Fruit fly (Drosophila melanogaster) whole organism, prepupa: ENCODE results near the gene mnb.

Source experiments
- CG11762 ChIP-seq: fragments of 200-800 bp; sonication (Bioruptor generic); optimal IDR thresholded peaks from 3 replicates; lab custom pipeline; 2016; ENCODE audit warnings: missing biosample characterization, missing genetic modification characterization; ENCODE audit not compliant: insufficient read depth
- CG16779 ChIP-seq: fragments of 200-800 bp; sonication (Bioruptor generic); optimal IDR thresholded peaks from 3 replicates; lab custom pipeline; 2017; ENCODE audit warnings: missing biosample characterization, mild to moderate bottlenecking, missing genetic modification characterization
- CG31627 ChIP-seq: fragments of 200-800 bp; sonication (Bioruptor generic); optimal IDR thresholded peaks from 3 replicates; lab custom pipeline; 2016; ENCODE audit warnings: missing biosample characterization, missing genetic modification characterization
- CG34406 ChIP-seq: fragments of 200-800 bp; sonication (Bioruptor generic); optimal IDR thresholded peaks from 3 replicates; lab custom pipeline; 2016; ENCODE audit warnings: missing biosample characterization, missing genetic modification characterization
- CG6808 ChIP-seq: fragments of 200-800 bp; sonication (Bioruptor generic); optimal IDR thresholded peaks from 3 replicates; lab custom pipeline; 2017; ENCODE audit warnings: missing biosample characterization, missing genetic modification characterization, mild to moderate bottlenecking, moderate library complexity, missing genetic modification reagents
- CG8319 ChIP-seq: fragments of 200-800 bp; sonication (Bioruptor generic); optimal IDR thresholded peaks from 3 replicates; lab custom pipeline; 2016; ENCODE audit warnings: missing biosample characterization, missing genetic modification characterization
- CG8632 ChIP-seq: fragments of 200-800 bp; sonication (Bioruptor generic); optimal IDR thresholded peaks from 3 replicates; lab custom pipeline; 2016; ENCODE audit warnings: missing biosample characterization, missing genetic modification characterization
- Eip78C ChIP-seq: fragments of 200-800 bp; sonication (Bioruptor generic); peaks from one replicate; lab custom pipeline; 2016; ENCODE audit warnings: missing biosample characterization, missing genetic modification characterization
- Hr4 ChIP-seq: fragments of 200-800 bp; sonication (Bioruptor generic); optimal IDR thresholded peaks from 3 replicates; lab custom pipeline; 2016; ENCODE audit warnings: missing biosample characterization, missing genetic modification characterization
- net ChIP-seq: fragments of 200-800 bp; sonication (Bioruptor generic); optimal IDR thresholded peaks from 3 replicates; lab custom pipeline; 2016; ENCODE audit warnings: missing biosample characterization, missing genetic modification characterization
- salr ChIP-seq, 2 experiments: fragments of 200-800 bp; sonication (Bioruptor generic); optimal IDR thresholded peaks; 3 replicates each; lab custom pipeline; 2016 to 2018; ENCODE audit warnings: missing biosample characterization in 2 of 2, missing genetic modification characterization in 2 of 2, mild to moderate bottlenecking in 1 of 2
- spab ChIP-seq: fragments of 200-800 bp; sonication (Bioruptor generic); optimal IDR thresholded peaks from 2 replicates; lab custom pipeline; 2017; ENCODE audit warnings: missing biosample characterization, mild to moderate bottlenecking, missing genetic modification characterization, missing genetic modification reagents

dm6 chrX:17832163-17833014 is 54.6 kb downstream of the mnb start:
- no peak for TF ChIP-seq salr (GFP tag; optimal IDR thresholded peaks at IDR 0.05; lab: Kevin White, UChicago)
- TF ChIP-seq spab: no peak
- TF ChIP-seq CG34406 (GFP tag; lab: Kevin White, UChicago): no peak
- no peak for TF ChIP-seq net (GFP tag; lab: Kevin White, UChicago)
- TF ChIP-seq CG16779 (tag; lab: Kevin White, UChicago): no peak
- TF ChIP-seq Hr4 (GFP tag; lab: Kevin White, UChicago): peak; percentile 21
- no peak for TF ChIP-seq CG8632 (GFP tag; lab: Kevin White, UChicago)
- TF ChIP-seq CG8319: no peak
- no peak for TF ChIP-seq CG11762
- peak; percentile 39 for TF ChIP-seq Eip78C (GFP tag; lab: Kevin White, UChicago)
- no peak for TF ChIP-seq CG6808 (GFP tag; lab: Kevin White, UChicago)
- no peak for TF ChIP-seq CG31627 (GFP tag; lab: Kevin White, UChicago)
